Fruit fly (Drosophila melanogaster): ENCODE measurements around the gene PrBP.

Gene PrBP

dm6 chr2L:8685668-8686306 is at the start of gene PrBP, which contains the start of gene Trs23 (continued):
- TF ChIP-seq chinmo (GFP tag; IDR thresholded peaks at IDR 0.05; ENCODE audit: partially characterized antibody) (peak; percentile 42; the same call in 1 of the 4 replicates), lola (GFP tag; optimal IDR thresholded peaks at IDR 0.05) (no peak), CG4730 (GFP tag; IDR thresholded peaks at IDR 0.05) (no peak), Dll (GFP tag; IDR thresholded peaks at IDR 0.05; ENCODE audit: partially characterized antibody) (peak; percentile 71; the same call in 3 of the 4 replicates), vnd (GFP tag; IDR thresholded peaks at IDR 0.05; ENCODE audit: partially characterized antibody) (no peak; the same call in 2 of the 3 replicates), CkIIα-i1 (GFP tag; IDR thresholded peaks at IDR 0.05) (no peak), pho (GFP tag; optimal IDR thresholded peaks at IDR 0.05) (no peak), Spps (tag; optimal IDR thresholded peaks at IDR 0.05) (no peak), ham (GFP tag; IDR thresholded peaks at IDR 0.05) (no peak), wdn (GFP tag; IDR thresholded peaks at IDR 0.05) (no peak), CG6683 (GFP tag; optimal IDR thresholded peaks at IDR 0.05) (no peak), CG12219 (GFP tag; optimal IDR thresholded peaks at IDR 0.05) (no peak), Ets97D (GFP tag; optimal IDR thresholded peaks at IDR 0.05) (no peak), Lhr (GFP tag; optimal IDR thresholded peaks at IDR 0.05) (peak; percentile 32), CG10147 (GFP tag; optimal IDR thresholded peaks at IDR 0.05) (no peak), inv (GFP tag; IDR thresholded peaks at IDR 0.05; ENCODE audit: partially characterized antibody) (peak; percentile 61; the same call in 1 of the 2 replicates), odd (GFP tag; optimal IDR thresholded peaks at IDR 0.05) (no peak), shn (GFP tag; optimal IDR thresholded peaks at IDR 0.05) (no peak), CG9727 (GFP tag; optimal IDR thresholded peaks at IDR 0.05) (no peak), crol (GFP tag; IDR thresholded peaks at IDR 0.05) (no peak), CG10267 (tag; optimal IDR thresholded peaks at IDR 0.05) (peak; percentile 3), ERR (GFP tag; optimal IDR thresholded peaks at IDR 0.05) (no peak), Usf (GFP tag; optimal IDR thresholded peaks at IDR 0.05) (no peak), CG16863 (GFP tag; optimal IDR thresholded peaks at IDR 0.05) (no peak), zf30C (GFP tag; optimal IDR thresholded peaks at IDR 0.05) (no peak), CG32767 (GFP tag; IDR thresholded peaks at IDR 0.05) (no peak), CG30403 (GFP tag; optimal IDR thresholded peaks at IDR 0.05) (no peak), HLHmδ (GFP tag; optimal IDR thresholded peaks at IDR 0.05) (no peak), CG4617 (GFP tag; optimal IDR thresholded peaks at IDR 0.05; ENCODE audit: borderline replicate concordance) (no peak), YL-1 (GFP tag; optimal IDR thresholded peaks at IDR 0.05) (peak; percentile 54), ab (GFP tag; optimal IDR thresholded peaks at IDR 0.05) (no peak), psq (GFP tag; optimal IDR thresholded peaks at IDR 0.05) (no peak), CHES-1-like (GFP tag; optimal IDR thresholded peaks at IDR 0.05) (no peak), CG13123 (GFP tag; optimal IDR thresholded peaks at IDR 0.05) (no peak), CG11398 (GFP tag; optimal IDR thresholded peaks at IDR 0.05) (no peak), lmd (GFP tag; IDR thresholded peaks at IDR 0.05) (no peak), Scr (GFP tag; IDR thresholded peaks at IDR 0.05; ENCODE audit: partially characterized antibody) (peak; percentile 67), br (optimal IDR thresholded peaks at IDR 0.05) (no peak), CG4854 (GFP tag; optimal IDR thresholded peaks at IDR 0.05) (no peak), phol (tag; optimal IDR thresholded peaks at IDR 0.05) (peak; percentile 3), BtbVII (GFP tag; optimal IDR thresholded peaks at IDR 0.05) (no peak), sr (GFP tag; IDR thresholded peaks at IDR 0.05) (peak; percentile 59; the same call in 1 of the 3 replicates), Mes4 (GFP tag; optimal IDR thresholded peaks at IDR 0.05) (no peak), CG18599 (GFP tag; optimal IDR thresholded peaks at IDR 0.05) (no peak), CG43689 (GFP tag; IDR thresholded peaks at IDR 0.05) (no peak), Sry-β (GFP tag; optimal IDR thresholded peaks at IDR 0.05) (no peak), CG12071 (GFP tag; optimal IDR thresholded peaks at IDR 0.05) (no peak), ATbp (GFP tag; optimal IDR thresholded peaks at IDR 0.05) (no peak), CG30431 (GFP tag; optimal IDR thresholded peaks at IDR 0.05) (no peak), CG1233 (GFP tag; optimal IDR thresholded peaks at IDR 0.05) (no peak)

All from whole organism, embryonic.